Worm (Caenorhabditis elegans): ENCODE results near the gene frm-10.

- TF ChIP-seq flt-1 (GFP tag; IDR thresholded peaks at IDR 0.05) (no peak), hnd-1 (tag; optimal IDR thresholded peaks at IDR 0.05) (no peak), ceh-36 (tag; optimal IDR thresholded peaks at IDR 0.05) (no peak), ama-1 (optimal IDR thresholded peaks at IDR 0.05) (no peak), B0310.2 (tag; optimal IDR thresholded peaks at IDR 0.05) (no peak), scrt-1 (GFP tag; IDR thresholded peaks at IDR 0.05) (no peak)
Observed at ce11 chrV:13488297-13488803, 25.3 kb downstream of the frm-10 start.
